Fruit fly (Drosophila melanogaster) whole organism, embryonic: Measurements from ENCODE around the gene CG4313.

Source experiments
- B-H1 ChIP-seq: fragments of 200-800 bp; sonication (Bioruptor generic); IDR thresholded peaks from 3 replicates; pipeline ENCODE4 v1.3.6; 2022; ENCODE audit warnings: missing biosample characterization, missing genetic modification characterization
- Bdp1 ChIP-seq: fragments of 200-800 bp; sonication (Bioruptor generic); optimal IDR thresholded peaks from 3 replicates; lab custom pipeline; 2016; ENCODE audit warnings: missing biosample characterization, missing genetic modification characterization
- Bgb ChIP-seq: fragments of 200-800 bp; sonication (Bioruptor generic); IDR thresholded peaks from 2 replicates; pipeline ENCODE4 v1.3.6; 2022; ENCODE audit warnings: missing biosample characterization, missing genetic modification characterization; ENCODE audit not compliant: partially characterized antibody
- CG10274 ChIP-seq: fragments of 200-800 bp; sonication (Bioruptor generic); optimal IDR thresholded peaks from 3 replicates; lab custom pipeline; 2017; ENCODE audit warnings: missing biosample characterization, mild to moderate bottlenecking, missing genetic modification characterization
- CG11247 ChIP-seq: fragments of 200-800 bp; sonication (Bioruptor generic); IDR thresholded peaks from 2 replicates; pipeline ENCODE4 v1.3.6; 2022; ENCODE audit warnings: missing biosample characterization, missing genetic modification characterization
- CG12219 ChIP-seq: fragments of 200-800 bp; sonication (Bioruptor generic); optimal IDR thresholded peaks from 3 replicates; lab custom pipeline; 2018; ENCODE audit warnings: missing biosample characterization, mild to moderate bottlenecking, missing genetic modification characterization
- CG12391 ChIP-seq: fragments of 200-800 bp; sonication (Bioruptor generic); optimal IDR thresholded peaks from 3 replicates; lab custom pipeline; 2018; ENCODE audit warnings: missing biosample characterization, mild to moderate bottlenecking, missing genetic modification characterization, moderate library complexity
- CG15269 ChIP-seq: fragments of 200-800 bp; sonication (Bioruptor generic); optimal IDR thresholded peaks from 2 replicates; lab custom pipeline; 2018; ENCODE audit warnings: missing biosample characterization, mild to moderate bottlenecking, missing genetic modification characterization, moderate library complexity
- CG15601 ChIP-seq: fragments of 200-800 bp; sonication (Bioruptor generic); optimal IDR thresholded peaks from 3 replicates; lab custom pipeline; 2019; ENCODE audit warnings: missing biosample characterization, mild to moderate bottlenecking, missing genetic modification characterization, moderate library complexity
- CG17361 ChIP-seq: fragments of 200-800 bp; sonication (Bioruptor generic); IDR thresholded peaks from 3 replicates; pipeline ENCODE4 v1.3.6; 2022; ENCODE audit warnings: missing biosample characterization, missing genetic modification characterization
- CG17568 ChIP-seq: fragments of 200-800 bp; sonication (Bioruptor generic); optimal IDR thresholded peaks from 2 replicates; lab custom pipeline; 2018; ENCODE audit warnings: missing biosample characterization, mild to moderate bottlenecking, missing genetic modification characterization, moderate library complexity
- CG2129 ChIP-seq: fragments of 200-800 bp; sonication (Bioruptor generic); IDR thresholded peaks from 2 replicates; pipeline ENCODE4 v1.3.6; 2022; ENCODE audit warnings: missing biosample characterization, missing genetic modification characterization; ENCODE audit not compliant: partially characterized antibody
- CG5953 ChIP-seq: fragments of 200-800 bp; sonication (Bioruptor generic); IDR thresholded peaks from 2 replicates; pipeline ENCODE4 v1.3.6; 2022; ENCODE audit warnings: missing biosample characterization, missing genetic modification characterization
- CG7786 ChIP-seq: fragments of 200-800 bp; sonication (Bioruptor generic); optimal IDR thresholded peaks from 2 replicates; lab custom pipeline; 2016; ENCODE audit warnings: missing biosample characterization, missing genetic modification characterization
- CG8290 ChIP-seq, 3 experiments: fragments of 200-800 bp; sonication (Bioruptor generic); optimal IDR thresholded peaks; 2 replicates each; lab custom pipeline; 2016 to 2019; ENCODE audit warnings: missing biosample characterization in 3 of 3, missing genetic modification characterization in 3 of 3, mild to moderate bottlenecking in 2 of 3, moderate library complexity in 1 of 3
- CG9727 ChIP-seq: fragments of 200-800 bp; sonication (Bioruptor generic); optimal IDR thresholded peaks from 3 replicates; lab custom pipeline; 2017; ENCODE audit warnings: missing biosample characterization, mild to moderate bottlenecking, missing genetic modification characterization
- Dp ChIP-seq: fragments of 200-800 bp; sonication (Bioruptor generic); optimal IDR thresholded peaks from 2 replicates; lab custom pipeline; 2018; ENCODE audit warnings: missing biosample characterization, mild to moderate bottlenecking, missing genetic modification characterization, moderate library complexity
- Ets97D ChIP-seq: fragments of 200-800 bp; sonication (Bioruptor generic); optimal IDR thresholded peaks from 3 replicates; lab custom pipeline; 2016; ENCODE audit warnings: missing biosample characterization, missing genetic modification characterization
- Fer1 ChIP-seq: fragments of 200-800 bp; sonication (Bioruptor generic); optimal IDR thresholded peaks from 2 replicates; lab custom pipeline; 2017; ENCODE audit warnings: missing biosample characterization, mild to moderate bottlenecking, missing genetic modification characterization
- H2.0 ChIP-seq: fragments of 200-800 bp; sonication (Bioruptor generic); IDR thresholded peaks from 2 replicates; pipeline ENCODE4 v1.3.6; 2022; ENCODE audit warnings: missing biosample characterization, missing genetic modification characterization
- HLH4C ChIP-seq: fragments of 200-800 bp; sonication (Bioruptor generic); IDR thresholded peaks from 3 replicates; pipeline ENCODE4 v1.3.6; 2022; ENCODE audit warnings: missing biosample characterization, missing genetic modification characterization; ENCODE audit not compliant: partially characterized antibody
- HmgD ChIP-seq: fragments of 200-800 bp; sonication (Bioruptor generic); optimal IDR thresholded peaks from 3 replicates; lab custom pipeline; 2016; ENCODE audit warnings: missing biosample characterization, missing genetic modification characterization
- MTF-1 ChIP-seq: fragments of 200-800 bp; sonication (Bioruptor generic); optimal IDR thresholded peaks from 2 replicates; lab custom pipeline; 2018; ENCODE audit warnings: missing biosample characterization, mild to moderate bottlenecking, missing genetic modification characterization, borderline replicate concordance
- Max ChIP-seq: fragments of 200-800 bp; sonication (Bioruptor generic); optimal IDR thresholded peaks from 2 replicates; lab custom pipeline; 2016; ENCODE audit warnings: missing biosample characterization, mild to moderate bottlenecking, missing genetic modification characterization
- Myb ChIP-seq: fragments of 200-800 bp; sonication (Bioruptor generic); optimal IDR thresholded peaks from 2 replicates; lab custom pipeline; 2016; ENCODE audit warnings: missing biosample characterization, missing genetic modification characterization
- Sin3A ChIP-seq: fragments of >200 bp; optimal IDR thresholded peaks from 2 replicates; lab custom pipeline; 2018
- Sry-β ChIP-seq: fragments of 200-800 bp; sonication (Bioruptor generic); optimal IDR thresholded peaks from 2 replicates; lab custom pipeline; 2018; ENCODE audit warnings: missing biosample characterization, mild to moderate bottlenecking, missing genetic modification characterization, moderate library complexity
- Sry-δ ChIP-seq: fragments of 200-800 bp; sonication (Bioruptor generic); optimal IDR thresholded peaks from 2 replicates; lab custom pipeline; 2016; ENCODE audit warnings: missing biosample characterization, missing genetic modification characterization
- bbx ChIP-seq: fragments of 200-800 bp; sonication (Bioruptor generic); IDR thresholded peaks from 2 replicates; pipeline ENCODE4 v1.3.6; 2022; ENCODE audit warnings: missing biosample characterization, missing genetic modification characterization; ENCODE audit not compliant: partially characterized antibody
- caup ChIP-seq: fragments of 200-800 bp; sonication (Bioruptor generic); optimal IDR thresholded peaks from 3 replicates; lab custom pipeline; 2017; ENCODE audit warnings: missing biosample characterization, mild to moderate bottlenecking, missing genetic modification characterization, moderate library complexity; ENCODE audit not compliant: severe bottlenecking
- chn ChIP-seq: fragments of 200-800 bp; sonication (Bioruptor generic); optimal IDR thresholded peaks from 2 replicates; lab custom pipeline; 2016; ENCODE audit warnings: missing biosample characterization, missing genetic modification characterization
- da ChIP-seq: fragments of 200-800 bp; sonication (Bioruptor generic); optimal IDR thresholded peaks from 2 replicates; lab custom pipeline; 2016; ENCODE audit warnings: missing biosample characterization, missing genetic modification characterization
- dan ChIP-seq: fragments of 200-800 bp; sonication (Bioruptor generic); IDR thresholded peaks from 2 replicates; pipeline ENCODE4 v1.3.6; 2022; ENCODE audit warnings: missing biosample characterization, missing genetic modification characterization
- disco-r ChIP-seq: fragments of 200-800 bp; sonication (Bioruptor generic); optimal IDR thresholded peaks from 2 replicates; lab custom pipeline; 2016; ENCODE audit warnings: missing biosample characterization, missing genetic modification characterization
- gt ChIP-seq: fragments of 200-800 bp; sonication (Bioruptor generic); IDR thresholded peaks from 2 replicates; pipeline ENCODE4 v1.3.6; 2022; ENCODE audit warnings: missing biosample characterization, missing genetic modification characterization
- inv ChIP-seq: fragments of 200-800 bp; sonication (Bioruptor generic); IDR thresholded peaks from 2 replicates; pipeline ENCODE4 v1.3.6; 2022; ENCODE audit warnings: missing biosample characterization, missing genetic modification characterization; ENCODE audit not compliant: partially characterized antibody
- knrl ChIP-seq: fragments of 200-800 bp; sonication (Bioruptor generic); IDR thresholded peaks from 3 replicates; pipeline ENCODE4 v1.3.6; 2022; ENCODE audit warnings: missing biosample characterization, missing genetic modification characterization; ENCODE audit not compliant: partially characterized antibody
- lbe ChIP-seq: fragments of 200-800 bp; sonication (Bioruptor generic); optimal IDR thresholded peaks from 2 replicates; lab custom pipeline; 2016; ENCODE audit warnings: missing biosample characterization, mild to moderate bottlenecking, missing genetic modification characterization
- mld ChIP-seq: fragments of 200-800 bp; sonication (Bioruptor generic); IDR thresholded peaks from 3 replicates; pipeline ENCODE4 v1.3.6; 2022; ENCODE audit warnings: missing biosample characterization, missing genetic modification characterization; ENCODE audit not compliant: partially characterized antibody
- nau ChIP-seq: fragments of 200-800 bp; sonication (Bioruptor generic); optimal IDR thresholded peaks from 3 replicates; lab custom pipeline; 2017; ENCODE audit warnings: missing biosample characterization, mild to moderate bottlenecking, missing genetic modification characterization, missing genetic modification reagents
- nerfin-2 ChIP-seq: fragments of 200-800 bp; sonication (Bioruptor generic); IDR thresholded peaks from 2 replicates; pipeline ENCODE4 v1.3.6; 2022; ENCODE audit warnings: missing biosample characterization, missing genetic modification characterization; ENCODE audit not compliant: partially characterized antibody
- odd ChIP-seq: fragments of 200-800 bp; sonication (Bioruptor generic); optimal IDR thresholded peaks from 2 replicates; lab custom pipeline; 2017; ENCODE audit warnings: missing biosample characterization, mild to moderate bottlenecking, missing genetic modification characterization
- pzg ChIP-seq: fragments of 200-800 bp; sonication (Bioruptor generic); optimal IDR thresholded peaks from 3 replicates; lab custom pipeline; 2018; ENCODE audit warnings: missing biosample characterization, mild to moderate bottlenecking, missing genetic modification characterization, moderate library complexity
- row ChIP-seq: fragments of 200-800 bp; sonication (Bioruptor generic); IDR thresholded peaks from 3 replicates; pipeline ENCODE4 v1.3.6; 2022; ENCODE audit warnings: missing biosample characterization, missing genetic modification characterization
- sens-2 ChIP-seq: fragments of 200-800 bp; sonication (Bioruptor generic); IDR thresholded peaks from 2 replicates; pipeline ENCODE4 v1.3.6; 2022; ENCODE audit warnings: missing biosample characterization, missing genetic modification characterization
- seq ChIP-seq: fragments of 200-800 bp; sonication (Bioruptor generic); IDR thresholded peaks from 2 replicates; pipeline ENCODE4 v1.3.6; 2022; ENCODE audit warnings: missing biosample characterization, missing genetic modification characterization
- stwl ChIP-seq: fragments of 200-800 bp; sonication (Bioruptor generic); optimal IDR thresholded peaks from 3 replicates; lab custom pipeline; 2018; ENCODE audit warnings: missing biosample characterization, mild to moderate bottlenecking, missing genetic modification characterization, moderate library complexity
- unc-4 ChIP-seq: fragments of 200-800 bp; sonication (Bioruptor generic); IDR thresholded peaks from 2 replicates; pipeline ENCODE4 v1.3.6; 2022; ENCODE audit warnings: missing biosample characterization, missing genetic modification characterization; ENCODE audit not compliant: partially characterized antibody
- vfl ChIP-seq: fragments of 200-800 bp; sonication (Bioruptor generic); optimal IDR thresholded peaks from 2 replicates; lab custom pipeline; 2016; ENCODE audit warnings: missing biosample characterization, missing genetic modification characterization
- yki ChIP-seq: fragments of >200 bp; optimal IDR thresholded peaks from 3 replicates; lab custom pipeline; 2018

Gene CG4313

dm6 chrX:2065073-2065472, 23.4 kb downstream of the CG4313 start, which contains the start of gene CG4281 (continued):
- peak; percentile 91 for TF ChIP-seq knrl (GFP tag; lab: Robert Waterston, UW)
- peak; percentile 42 for TF ChIP-seq CG8290 (GFP tag; optimal IDR thresholded peaks at IDR 0.05; lab: Kevin White, UChicago)
- peak; percentile 15 to 75 for TF ChIP-seq CG8290 (tag; optimal IDR thresholded peaks at IDR 0.05; lab: Kevin White, UChicago)
- TF ChIP-seq Fer1 (GFP tag; lab: Kevin White, UChicago): no peak
- no peak for TF ChIP-seq caup
- TF ChIP-seq da (GFP tag; lab: Kevin White, UChicago): no peak
- no peak for TF ChIP-seq CG10274 (GFP tag; lab: Kevin White, UChicago)
- TF ChIP-seq Bgb: peak; percentile 93
- TF ChIP-seq Dp (GFP tag; lab: Kevin White, UChicago): peak; percentile 74
- TF ChIP-seq disco-r (GFP tag; lab: Kevin White, UChicago): no peak
- no peak for TF ChIP-seq gt
- TF ChIP-seq Max: peak; percentile 4
- TF ChIP-seq pzg (GFP tag; lab: Kevin White, UChicago): peak; percentile 67
- TF ChIP-seq sens-2 (GFP tag; lab: Robert Waterston, UW): no peak
- 0 out of 3 replicates have a peak, but pooled peaks have one; percentile 18 for TF ChIP-seq CG17361
- TF ChIP-seq dan (GFP tag; lab: Robert Waterston, UW): no peak
- TF ChIP-seq unc-4 (GFP tag; lab: Robert Waterston, UW): peak; percentile 97
- TF ChIP-seq nerfin-2 (GFP tag; lab: Robert Waterston, UW): peak; percentile 80
- peak; percentile 91 for TF ChIP-seq CG2129
- TF ChIP-seq CG15269: no peak
- TF ChIP-seq HmgD (GFP tag; lab: Kevin White, UChicago): no peak
- peak; percentile 85 for TF ChIP-seq inv (GFP tag; lab: Robert Waterston, UW)
- TF ChIP-seq lbe (GFP tag; lab: Kevin White, UChicago): no peak
- no peak for TF ChIP-seq B-H1
- TF ChIP-seq stwl (tag; lab: Kevin White, UChicago): peak; percentile 56
- peak; percentile 97 for TF ChIP-seq HLH4C
- TF ChIP-seq Sin3A (lab: Kevin White, UChicago): peak; percentile 69
- TF ChIP-seq bbx (GFP tag; lab: Robert Waterston, UW): peak; percentile 91
- peak; percentile 11 for TF ChIP-seq CG9727 (GFP tag; lab: Kevin White, UChicago)
- TF ChIP-seq H2.0: no peak
- TF ChIP-seq Bdp1 (GFP tag; lab: Kevin White, UChicago): no peak
- TF ChIP-seq CG12391: peak; percentile 33
- no peak for TF ChIP-seq vfl (GFP tag; lab: Kevin White, UChicago)
- TF ChIP-seq mld (GFP tag; lab: Robert Waterston, UW): peak; percentile 77
- no peak for TF ChIP-seq nau (GFP tag; lab: Kevin White, UChicago)
- TF ChIP-seq Sry-δ (GFP tag; lab: Kevin White, UChicago): peak; percentile 82
- no peak for TF ChIP-seq chn (GFP tag; lab: Kevin White, UChicago)
- no peak for TF ChIP-seq CG12219 (GFP tag; lab: Kevin White, UChicago)
- TF ChIP-seq Sry-β (GFP tag; lab: Kevin White, UChicago): peak; percentile 82
- TF ChIP-seq CG17568 (GFP tag; lab: Kevin White, UChicago): no peak
- TF ChIP-seq Myb: peak; percentile 32
- TF ChIP-seq yki: no peak
- TF ChIP-seq CG15601 (tag; lab: Kevin White, UChicago): no peak
- TF ChIP-seq CG5953: no peak
- TF ChIP-seq CG11247 (GFP tag; lab: Robert Waterston, UW): no peak
- no peak for TF ChIP-seq MTF-1
- no peak for TF ChIP-seq seq (GFP tag; lab: Robert Waterston, UW)
- peak; percentile 15 for TF ChIP-seq Ets97D
- TF ChIP-seq row (GFP tag; lab: Robert Waterston, UW): peak; percentile 64
- TF ChIP-seq odd (GFP tag; lab: Kevin White, UChicago): no peak
- TF ChIP-seq CG7786 (GFP tag; lab: Kevin White, UChicago): no peak
